Fruit fly (Drosophila melanogaster) whole organism, embryonic: ENCODE measurements around the gene MED15.

ENCODE experiments used
- Ada2b ChIP-seq: fragments of 200-800 bp; sonication (Bioruptor generic); IDR thresholded peaks from 2 replicates; pipeline ENCODE4 v1.3.6; 2022; ENCODE audit warnings: missing biosample characterization, missing genetic modification characterization
- Bteb2 ChIP-seq: fragments of 200-800 bp; sonication (Bioruptor generic); optimal IDR thresholded peaks from 2 replicates; lab custom pipeline; 2016; ENCODE audit warnings: missing biosample characterization, missing genetic modification characterization
- CG10366 ChIP-seq: fragments of 200-800 bp; sonication (Bioruptor generic); IDR thresholded peaks from 2 replicates; pipeline ENCODE4 v1.3.6; 2022; ENCODE audit warnings: missing biosample characterization, missing genetic modification characterization
- CG11696 ChIP-seq: fragments of 200-800 bp; sonication (Bioruptor generic); IDR thresholded peaks from 2 replicates; pipeline ENCODE4 v1.3.6; 2022; ENCODE audit warnings: missing biosample characterization, missing genetic modification characterization
- CG12659 ChIP-seq: fragments of 200-800 bp; sonication (Bioruptor generic); optimal IDR thresholded peaks from 3 replicates; lab custom pipeline; 2017; ENCODE audit warnings: mild to moderate bottlenecking, missing biosample characterization, missing genetic modification reagents, missing genetic modification characterization
- CG12744 ChIP-seq: fragments of 200-800 bp; sonication (Bioruptor generic); optimal IDR thresholded peaks from 2 replicates; lab custom pipeline; 2016; ENCODE audit warnings: missing biosample characterization, missing genetic modification characterization
- CG13296 ChIP-seq: fragments of 200-800 bp; sonication (Bioruptor generic); optimal IDR thresholded peaks from 3 replicates; lab custom pipeline; 2018; ENCODE audit warnings: missing biosample characterization, mild to moderate bottlenecking, missing genetic modification characterization
- CG13775 ChIP-seq: fragments of 200-800 bp; sonication (Bioruptor generic); optimal IDR thresholded peaks from 3 replicates; lab custom pipeline; 2017; ENCODE audit warnings: missing biosample characterization, mild to moderate bottlenecking, missing genetic modification characterization
- CG17359 ChIP-seq: fragments of 200-800 bp; sonication (Bioruptor generic); optimal IDR thresholded peaks from 3 replicates; lab custom pipeline; 2018; ENCODE audit warnings: missing biosample characterization, mild to moderate bottlenecking, missing genetic modification characterization, moderate library complexity
- CG17385 ChIP-seq: fragments of 200-800 bp; sonication (Bioruptor generic); optimal IDR thresholded peaks from 3 replicates; lab custom pipeline; 2018; ENCODE audit warnings: missing biosample characterization, mild to moderate bottlenecking, missing genetic modification characterization
- CG17912 ChIP-seq: fragments of 200-800 bp; sonication (Bioruptor generic); optimal IDR thresholded peaks from 2 replicates; lab custom pipeline; 2018; ENCODE audit warnings: missing biosample characterization, mild to moderate bottlenecking, missing genetic modification characterization
- CG18011 ChIP-seq: fragments of 200-800 bp; sonication (Bioruptor generic); optimal IDR thresholded peaks from 2 replicates; lab custom pipeline; 2017; ENCODE audit warnings: missing biosample characterization, missing genetic modification characterization, mild to moderate bottlenecking, moderate library complexity, missing genotype
- CG18599 ChIP-seq: fragments of 200-800 bp; sonication (Bioruptor generic); optimal IDR thresholded peaks from 3 replicates; lab custom pipeline; 2017; ENCODE audit warnings: missing biosample characterization, missing genetic modification characterization, mild to moderate bottlenecking, moderate library complexity, missing genetic modification reagents
- CG2875 ChIP-seq: fragments of 200-800 bp; sonication (Bioruptor generic); optimal IDR thresholded peaks from 2 replicates; lab custom pipeline; 2017; ENCODE audit warnings: missing biosample characterization, mild to moderate bottlenecking, missing genetic modification characterization, missing genetic modification reagents
- CG31441 ChIP-seq: fragments of 200-800 bp; sonication (Bioruptor generic); IDR thresholded peaks from 2 replicates; pipeline ENCODE4 v1.3.6; 2022; ENCODE audit warnings: missing biosample characterization, missing genetic modification characterization
- CG32772 ChIP-seq: fragments of 200-800 bp; sonication (Bioruptor generic); IDR thresholded peaks from 2 replicates; pipeline ENCODE4 v1.3.6; 2022; ENCODE audit warnings: missing biosample characterization, missing genetic modification characterization
- CG3847 ChIP-seq: fragments of 200-800 bp; sonication (Bioruptor generic); IDR thresholded peaks from 2 replicates; pipeline ENCODE4 v1.3.6; 2022; ENCODE audit warnings: missing biosample characterization, missing genetic modification characterization
- CG8765 ChIP-seq: fragments of 200-800 bp; sonication (Bioruptor generic); IDR thresholded peaks from 2 replicates; pipeline ENCODE4 v1.3.6; 2022; ENCODE audit warnings: missing biosample characterization, missing genetic modification characterization
- CG9932 ChIP-seq: fragments of 200-800 bp; sonication (Bioruptor generic); IDR thresholded peaks from 2 replicates; pipeline ENCODE4 v1.3.6; 2022; ENCODE audit warnings: missing biosample characterization, missing genetic modification characterization
- ERR ChIP-seq: fragments of 200-800 bp; sonication (Bioruptor generic); optimal IDR thresholded peaks from 2 replicates; lab custom pipeline; 2016; ENCODE audit warnings: missing biosample characterization, missing genetic modification characterization
- Fer3 ChIP-seq: fragments of 200-800 bp; sonication (Bioruptor generic); optimal IDR thresholded peaks from 2 replicates; lab custom pipeline; 2018; ENCODE audit warnings: missing biosample characterization, mild to moderate bottlenecking, missing genetic modification characterization, moderate library complexity
- Gug ChIP-seq: fragments of 200-800 bp; sonication (Bioruptor generic); IDR thresholded peaks from 4 replicates; pipeline ENCODE4 v1.3.6; 2022; ENCODE audit warnings: missing biosample characterization, missing genetic modification characterization
- H2.0 ChIP-seq: fragments of 200-800 bp; sonication (Bioruptor generic); IDR thresholded peaks from 2 replicates; pipeline ENCODE4 v1.3.6; 2022; ENCODE audit warnings: missing biosample characterization, missing genetic modification characterization
- HHEX ChIP-seq: fragments of 200-800 bp; sonication (Bioruptor generic); optimal IDR thresholded peaks from 3 replicates; lab custom pipeline; 2017; ENCODE audit warnings: missing biosample characterization, mild to moderate bottlenecking, missing genetic modification characterization, missing genetic modification reagents
- Hand ChIP-seq: fragments of 200-800 bp; sonication (Bioruptor generic); optimal IDR thresholded peaks from 2 replicates; lab custom pipeline; 2017; ENCODE audit warnings: mild to moderate bottlenecking, missing biosample characterization, missing genetic modification reagents, missing genetic modification characterization
- Hr51 ChIP-seq, 2 experiments: fragments of 200-800 bp; sonication (Bioruptor generic); optimal IDR thresholded peaks; 2 replicates in 1 of 2; 3 replicates in 1 of 2; lab custom pipeline; 2016 to 2018; ENCODE audit warnings: missing biosample characterization in 2 of 2, missing genetic modification characterization in 2 of 2, mild to moderate bottlenecking in 1 of 2, moderate library complexity in 1 of 2
- Max ChIP-seq: fragments of 200-800 bp; sonication (Bioruptor generic); optimal IDR thresholded peaks from 2 replicates; lab custom pipeline; 2016; ENCODE audit warnings: missing biosample characterization, mild to moderate bottlenecking, missing genetic modification characterization
- Mrtf ChIP-seq: fragments of 200-800 bp; sonication (Bioruptor generic); IDR thresholded peaks from 3 replicates; pipeline ENCODE4 v1.3.6; 2022; ENCODE audit warnings: missing biosample characterization, missing genetic modification characterization
- PHDP ChIP-seq: fragments of 200-800 bp; sonication (Bioruptor generic); optimal IDR thresholded peaks from 3 replicates; lab custom pipeline; 2018; ENCODE audit warnings: missing biosample characterization, mild to moderate bottlenecking, missing genetic modification characterization, moderate library complexity
- Xbp1 ChIP-seq: fragments of 200-800 bp; sonication (Bioruptor generic); optimal IDR thresholded peaks from 3 replicates; lab custom pipeline; 2016; ENCODE audit warnings: missing biosample characterization, mild to moderate bottlenecking, missing genetic modification characterization
- ac ChIP-seq: fragments of 200-800 bp; sonication (Bioruptor generic); optimal IDR thresholded peaks from 3 replicates; lab custom pipeline; 2017; ENCODE audit warnings: missing biosample characterization, mild to moderate bottlenecking, missing genetic modification characterization
- bab2 ChIP-seq: fragments of 200-800 bp; sonication (Bioruptor generic); optimal IDR thresholded peaks from 2 replicates; lab custom pipeline; 2016; ENCODE audit warnings: missing biosample characterization, missing genetic modification characterization
- bbx ChIP-seq: fragments of 200-800 bp; sonication (Bioruptor generic); IDR thresholded peaks from 2 replicates; pipeline ENCODE4 v1.3.6; 2022; ENCODE audit warnings: missing biosample characterization, missing genetic modification characterization; ENCODE audit not compliant: partially characterized antibody
- chif ChIP-seq, 2 experiments: fragments of 200-800 bp; sonication (Bioruptor generic); optimal IDR thresholded peaks; 3 replicates each; lab custom pipeline; 2016; ENCODE audit warnings: missing biosample characterization in 2 of 2, missing genetic modification characterization in 2 of 2
- chn ChIP-seq: fragments of 200-800 bp; sonication (Bioruptor generic); optimal IDR thresholded peaks from 2 replicates; lab custom pipeline; 2016; ENCODE audit warnings: missing biosample characterization, missing genetic modification characterization
- fd3F ChIP-seq: fragments of 200-800 bp; sonication (Bioruptor generic); optimal IDR thresholded peaks from 2 replicates; lab custom pipeline; 2018; ENCODE audit warnings: missing biosample characterization, mild to moderate bottlenecking, missing genetic modification characterization, moderate library complexity
- gro ChIP-seq: fragments of 200-800 bp; sonication (Bioruptor generic); optimal IDR thresholded peaks from 2 replicates; lab custom pipeline; 2016; ENCODE audit warnings: missing biosample characterization, missing genetic modification characterization
- her ChIP-seq: fragments of 200-800 bp; sonication (Bioruptor generic); optimal IDR thresholded peaks from 2 replicates; lab custom pipeline; 2016; ENCODE audit warnings: missing biosample characterization, missing genetic modification characterization
- ken ChIP-seq: fragments of 200-800 bp; sonication (Bioruptor generic); IDR thresholded peaks from 3 replicates; pipeline ENCODE4 v1.3.6; 2022; ENCODE audit warnings: missing biosample characterization, missing genetic modification characterization
- lmd ChIP-seq: fragments of 200-800 bp; sonication (Bioruptor generic); IDR thresholded peaks from 2 replicates; pipeline ENCODE4 v1.3.6; 2022; ENCODE audit warnings: missing biosample characterization, missing genetic modification characterization
- mirr ChIP-seq: fragments of 200-800 bp; sonication (Bioruptor generic); optimal IDR thresholded peaks from 3 replicates; lab custom pipeline; 2018; ENCODE audit warnings: missing biosample characterization, mild to moderate bottlenecking, missing genetic modification characterization
- psq ChIP-seq: fragments of 200-800 bp; sonication (Bioruptor generic); optimal IDR thresholded peaks from 2 replicates; lab custom pipeline; 2017; ENCODE audit warnings: missing biosample characterization, missing genetic modification characterization
- ranshi ChIP-seq: fragments of 200-800 bp; sonication (Bioruptor generic); IDR thresholded peaks from 2 replicates; pipeline ENCODE4 v1.3.6; 2022; ENCODE audit warnings: missing biosample characterization, missing genetic modification characterization
- row ChIP-seq: fragments of 200-800 bp; sonication (Bioruptor generic); IDR thresholded peaks from 3 replicates; pipeline ENCODE4 v1.3.6; 2022; ENCODE audit warnings: missing biosample characterization, missing genetic modification characterization
- sc ChIP-seq, 3 experiments: fragments of >200 bp in 2 of 3; fragments of 200-800 bp in 1 of 3; sonication (Bioruptor generic) in 1 of 3; optimal IDR thresholded peaks; 2 replicates in 2 of 3; 3 replicates in 1 of 3; lab custom pipeline; 2017; ENCODE audit warnings: mild to moderate bottlenecking in 1 of 3, missing biosample characterization in 1 of 3, missing genetic modification characterization in 1 of 3, missing genetic modification reagents in 1 of 3
- slbo ChIP-seq: fragments of 200-800 bp; sonication (Bioruptor generic); IDR thresholded peaks from 2 replicates; pipeline ENCODE4 v1.3.6; 2022; ENCODE audit warnings: missing biosample characterization, missing genetic modification characterization
- slp2 ChIP-seq: fragments of 200-800 bp; sonication (Bioruptor generic); optimal IDR thresholded peaks from 2 replicates; lab custom pipeline; 2016; ENCODE audit warnings: missing biosample characterization, missing genetic modification characterization
- unc-4 ChIP-seq: fragments of 200-800 bp; sonication (Bioruptor generic); IDR thresholded peaks from 2 replicates; pipeline ENCODE4 v1.3.6; 2022; ENCODE audit warnings: missing biosample characterization, missing genetic modification characterization; ENCODE audit not compliant: partially characterized antibody

Gene MED15

dm6 chr2L:510534-511014, 37.8 kb downstream of the MED15 start (continued):
- TF ChIP-seq Hr51 (GFP tag; optimal IDR thresholded peaks at IDR 0.05; lab: Kevin White, UChicago) (peak; percentile 23 to 64), CG10366 (0 out of 2 replicates have a peak, but pooled peaks have one; percentile 9), CG9932 (no peak), CG31441 (GFP tag; lab: Robert Waterston, UW) (peak; percentile 76), ac (GFP tag; lab: Kevin White, UChicago) (peak; percentile 97)

dm6 chr2L:512028-512427, 39.2 kb downstream of the MED15 start:
- TF ChIP-seq unc-4 (GFP tag; lab: Robert Waterston, UW), result no peak
- TF ChIP-seq mirr, result no peak
- peak; percentile 52 for TF ChIP-seq CG13775 (GFP tag; lab: Kevin White, UChicago)
- peak; percentile 64 for TF ChIP-seq CG17385 (GFP tag; lab: Kevin White, UChicago)
- no peak for TF ChIP-seq CG32772 (GFP tag; lab: Robert Waterston, UW)
- TF ChIP-seq Hand (GFP tag; lab: Kevin White, UChicago), result peak; percentile 1
- peak; percentile 71 for TF ChIP-seq CG2875 (GFP tag; lab: Kevin White, UChicago)
- TF ChIP-seq ranshi, result peak; percentile 76
- TF ChIP-seq ac (GFP tag; lab: Kevin White, UChicago), result peak; percentile 24
- TF ChIP-seq Xbp1 (GFP tag; lab: Kevin White, UChicago), result peak; percentile 76
- TF ChIP-seq psq (GFP tag; lab: Kevin White, UChicago), result peak; percentile 4
- peak; percentile 12; the same call in 1 of the 2 replicates for TF ChIP-seq CG3847
- TF ChIP-seq CG17912 (GFP tag; lab: Kevin White, UChicago), result no peak
- no peak for TF ChIP-seq gro (GFP tag; lab: Kevin White, UChicago)
- peak; percentile 16 for TF ChIP-seq HHEX (GFP tag; lab: Kevin White, UChicago)
- TF ChIP-seq her (GFP tag; lab: Kevin White, UChicago), result no peak
- peak; percentile 33 for TF ChIP-seq bab2 (GFP tag; lab: Kevin White, UChicago)
- peak; percentile 52 for TF ChIP-seq Max
- TF ChIP-seq Bteb2 (GFP tag; lab: Kevin White, UChicago), result peak; percentile 5
- no peak for TF ChIP-seq ERR (GFP tag; lab: Kevin White, UChicago)
- TF ChIP-seq Mrtf (GFP tag; lab: Robert Waterston, UW), result peak; percentile 50; the same call in 1 of the 3 replicates
- TF ChIP-seq CG12744 (GFP tag; lab: Kevin White, UChicago), result no peak
- TF ChIP-seq ken (GFP tag; lab: Robert Waterston, UW), result peak; percentile 61; the same call in 2 of the 3 replicates
- peak; percentile 38 to 55 for TF ChIP-seq chif (GFP tag; optimal IDR thresholded peaks at IDR 0.05; lab: Kevin White, UChicago)
- peak; percentile 68 for TF ChIP-seq lmd (GFP tag; lab: Robert Waterston, UW)
- no peak for TF ChIP-seq sc (optimal IDR thresholded peaks at IDR 0.05; lab: Kevin White, UChicago)
- peak; percentile 54 for TF ChIP-seq sc (GFP tag; optimal IDR thresholded peaks at IDR 0.05; lab: Kevin White, UChicago)
- no peak for TF ChIP-seq CG11696
- no peak for TF ChIP-seq CG13296 (GFP tag; lab: Kevin White, UChicago)
- peak; percentile 75 for TF ChIP-seq row (GFP tag; lab: Robert Waterston, UW)
- no peak for TF ChIP-seq bbx (GFP tag; lab: Robert Waterston, UW)
- peak; percentile 57 for TF ChIP-seq CG17359
- TF ChIP-seq Ada2b (GFP tag; lab: Robert Waterston, UW), result 0 out of 2 replicates have a peak, but pooled peaks have one; percentile 20
- peak; percentile 1 for TF ChIP-seq Fer3 (tag; lab: Kevin White, UChicago)
- 0 out of 4 replicates have a peak, but pooled peaks have one; percentile 11 for TF ChIP-seq Gug (GFP tag; lab: Robert Waterston, UW)
- no peak for TF ChIP-seq CG18011 (GFP tag; lab: Kevin White, UChicago)
- TF ChIP-seq chn, result peak; percentile 46
- peak; percentile 72 for TF ChIP-seq H2.0 (GFP tag; lab: Robert Waterston, UW)
- TF ChIP-seq slp2 (GFP tag; lab: Kevin White, UChicago), result no peak
- TF ChIP-seq CG8765 (GFP tag; lab: Robert Waterston, UW), result peak; percentile 20; the same call in 1 of the 2 replicates
- TF ChIP-seq fd3F, result peak; percentile 23
- peak; percentile 72 for TF ChIP-seq PHDP (tag; lab: Kevin White, UChicago)
- TF ChIP-seq slbo, result peak; percentile 70
- peak; percentile 29 for TF ChIP-seq CG18599 (GFP tag; lab: Kevin White, UChicago)
- TF ChIP-seq CG12659 (GFP tag; lab: Kevin White, UChicago), result peak; percentile 53
